Fruit fly (Drosophila melanogaster) whole organism, wandering third instar larva: ENCODE measurements around the gene CG2124.

Experiments
- CG9705 ChIP-seq: fragments of 200-800 bp; sonication (Bioruptor generic); optimal IDR thresholded peaks from 2 replicates; lab custom pipeline; 2018; ENCODE audit warnings: missing biosample characterization, mild to moderate bottlenecking, missing genetic modification characterization
- Myc ChIP-seq: fragments of >200 bp; optimal IDR thresholded peaks from 2 replicates; lab custom pipeline; 2017
- N ChIP-seq: fragments of >200 bp; optimal IDR thresholded peaks from 2 replicates; lab custom pipeline; 2018; ENCODE audit warnings: missing biosample characterization, missing external identifiers, missing genetic modification characterization
- jim ChIP-seq: fragments of 175-275, 200-325 bp; sonication (Bioruptor generic); optimal IDR thresholded peaks from 2 replicates; lab custom pipeline; 2016; ENCODE audit warnings: missing biosample characterization, mild to moderate bottlenecking, missing genetic modification characterization
- rgr ChIP-seq: fragments of 200-800 bp; sonication (Bioruptor generic); optimal IDR thresholded peaks from 3 replicates; lab custom pipeline; 2016; ENCODE audit warnings: missing biosample characterization, mild to moderate bottlenecking, missing genetic modification characterization

dm6 chrX:10606889-10607478, 11.1 kb downstream of the CG2124 start:
- TF ChIP-seq jim (GFP tag; lab: Kevin White, UChicago): no peak
- TF ChIP-seq Myc: no peak
- TF ChIP-seq N (GFP tag; lab: Kevin White, UChicago): no peak
- no peak for TF ChIP-seq rgr (GFP tag; lab: Kevin White, UChicago)
- no peak for TF ChIP-seq CG9705 (GFP tag; lab: Kevin White, UChicago)
